Worm (Caenorhabditis elegans): Measurements from ENCODE around the gene F11C1.7.

ce11 chrX:13004491-13005093 lies 15.4 kb downstream of the F11C1.7 start:
- TF ChIP-seq ama-1 (optimal IDR thresholded peaks at IDR 0.05), result no peak
- TF ChIP-seq unc-62 (GFP tag; optimal IDR thresholded peaks at IDR 0.05), result no peak
- TF ChIP-seq lin-15B (tag; optimal IDR thresholded peaks at IDR 0.05), result no peak
- TF ChIP-seq nhr-237 (tag; optimal IDR thresholded peaks at IDR 0.05), result no peak
- TF ChIP-seq elt-3 (tag; optimal IDR thresholded peaks at IDR 0.05), result peak in 1 of 6 experiments; percentile 16
- TF ChIP-seq nhr-76 (tag; optimal IDR thresholded peaks at IDR 0.05), result no peak
- no peak for TF ChIP-seq ets-5 (GFP tag; IDR thresholded peaks at IDR 0.05)
- TF ChIP-seq xbp-1 (tag; optimal IDR thresholded peaks at IDR 0.05), result no peak
- no peak for TF ChIP-seq mdl-1 (tag; optimal IDR thresholded peaks at IDR 0.05)
- TF ChIP-seq nhr-12 (tag; optimal IDR thresholded peaks at IDR 0.05), result no peak
- no peak for TF ChIP-seq ceh-88 (GFP tag; IDR thresholded peaks at IDR 0.05)
- TF ChIP-seq irx-1 (tag; optimal IDR thresholded peaks at IDR 0.05), result no peak
- TF ChIP-seq tlp-1 (tag; optimal IDR thresholded peaks at IDR 0.05), result no peak
- no peak for TF ChIP-seq egl-27 (tag; optimal IDR thresholded peaks at IDR 0.05)

Measured in whole organism, L1 larva.